Worm (Caenorhabditis elegans) whole organism, L4 larva: Measurements from ENCODE around the gene zip-12.

Experiments used
- hlh-11 ChIP-seq: fragments of 200-800 bp; sonication (Bioruptor generic); optimal IDR thresholded peaks from 2 replicates; lab custom pipeline; 2018; ENCODE audit warnings: mild to moderate bottlenecking, missing genetic modification characterization, missing compliant biosample characterization
- nhr-28 ChIP-seq: fragments of 150-350 bp; optimal IDR thresholded peaks from 2 replicates; lab custom pipeline; 2014; ENCODE audit warnings: missing biosample characterization, missing genetic modification characterization
- snpc-4 ChIP-seq: fragments of 150-350 bp; optimal IDR thresholded peaks from 2 replicates; lab custom pipeline; 2014; ENCODE audit warnings: missing biosample characterization, missing genetic modification characterization
- zag-1 ChIP-seq: fragments of 150-350 bp; optimal IDR thresholded peaks from 2 replicates; lab custom pipeline; 2014; ENCODE audit warnings: missing biosample characterization, missing genetic modification characterization

DNA sequence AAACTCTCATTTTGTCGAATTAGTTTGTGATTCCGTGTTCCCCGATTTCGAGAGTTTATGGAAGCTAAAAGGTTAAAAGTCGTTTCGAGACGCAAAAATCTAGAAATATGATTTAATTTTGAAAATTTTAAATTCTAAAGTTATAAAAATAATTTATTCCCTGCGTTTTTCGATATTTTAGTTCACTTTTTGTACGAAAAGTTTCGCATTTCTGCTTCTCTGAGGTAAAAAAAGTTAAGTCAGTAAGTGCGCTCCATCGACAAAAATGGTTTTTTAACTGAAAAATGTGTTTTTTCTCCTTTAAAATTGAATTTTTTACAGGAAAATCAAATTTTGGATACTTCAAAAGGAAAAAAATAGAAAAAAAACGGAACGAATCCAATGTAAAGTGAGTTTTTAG lies 5.7 kb downstream of the zip-12 start, which contains the start of gene zip-1:
- TF ChIP-seq snpc-4 (tag; lab: Kevin White, UChicago) (no peak), nhr-28 (no peak), hlh-11 (tag; lab: Kevin White, UChicago) (no peak), zag-1 (no peak)
